Worm (Caenorhabditis elegans) whole organism, late embryonic: ENCODE results near the gene lim-6.

ENCODE experiments used
- F13H6.1 ChIP-seq: sonication (generic microtip); optimal IDR thresholded peaks from 2 replicates; lab custom pipeline; 2016; ENCODE audit warnings: missing genetic modification characterization, missing compliant biosample characterization
- hlh-30 ChIP-seq: sonication (generic microtip); optimal IDR thresholded peaks from 2 replicates; lab custom pipeline; 2017; ENCODE audit warnings: antibody characterized with exemption, missing genetic modification characterization, missing compliant biosample characterization; ENCODE audit not compliant: insufficient read depth
- hlh-6 ChIP-seq: sonication (generic microtip); optimal IDR thresholded peaks from 2 replicates; lab custom pipeline; 2016; ENCODE audit warnings: missing genotype, missing genetic modification characterization, missing compliant biosample characterization
- nhr-11 ChIP-seq: fragments of 150-350 bp; optimal IDR thresholded peaks from 2 replicates; lab custom pipeline; 2014; ENCODE audit warnings: missing biosample characterization, missing genetic modification characterization
- pat-9 ChIP-seq: fragments of 200-800 bp; sonication (Bioruptor generic); optimal IDR thresholded peaks from 2 replicates; lab custom pipeline; 2018; ENCODE audit warnings: mild to moderate bottlenecking, missing genetic modification characterization, moderate library complexity, missing compliant biosample characterization
- pha-2 ChIP-seq: sonication (generic microtip); optimal IDR thresholded peaks from 2 replicates; lab custom pipeline; 2017; ENCODE audit warnings: mild to moderate bottlenecking, missing genetic modification characterization, missing compliant biosample characterization
- ref-2 ChIP-seq: sonication (generic microtip); optimal IDR thresholded peaks from 2 replicates; lab custom pipeline; 2016; ENCODE audit warnings: missing genetic modification characterization, missing compliant biosample characterization
- unc-3 ChIP-seq, 2 experiments: fragments of 200-800 bp in 1 of 2; sonication (Bioruptor generic) in 1 of 2; sonication (generic microtip) in 1 of 2; conservative IDR thresholded peaks in 1 of 2; optimal IDR thresholded peaks in 1 of 2; 2 replicates each; pipeline versions ENCODE4 v1.3.6 to Lab custom; 2016 to 2022; ENCODE audit warnings: missing compliant biosample characterization in 2 of 2, missing genetic modification characterization in 2 of 2, missing genetic modification reagents in 1 of 2

DNA sequence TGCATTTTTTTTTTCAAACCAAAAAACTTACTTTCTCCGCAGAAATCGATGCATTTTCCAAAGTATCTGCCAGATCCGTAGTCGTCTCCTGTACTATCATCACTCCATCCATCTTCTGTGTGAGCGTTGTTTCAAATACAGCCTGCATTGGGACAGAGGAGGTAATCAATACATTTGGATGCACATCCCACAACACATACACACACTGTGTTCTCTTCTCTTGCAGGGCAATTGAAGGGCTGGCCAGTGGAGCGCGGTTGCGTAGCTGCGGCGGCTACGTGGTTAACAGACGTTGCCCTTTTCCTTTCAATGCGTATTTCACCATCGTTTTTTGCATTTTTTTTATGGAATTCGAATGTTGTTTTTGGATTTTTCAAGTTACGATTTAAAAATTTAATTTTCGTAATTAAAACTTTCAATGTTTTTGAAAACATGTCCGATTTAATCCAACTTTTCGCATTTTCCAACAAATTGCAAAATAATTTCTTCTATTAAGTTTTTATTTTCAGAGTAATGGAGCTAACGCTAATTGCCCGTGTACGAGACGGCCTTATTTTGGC lies 37.1 kb upstream of the lim-6 start, which contains the start of the genes stau-1 and sec-22:
- TF ChIP-seq hlh-6 (tag; lab: Kevin White, UChicago) (no peak), hlh-30 (tag; lab: Kevin White, UChicago) (no peak), ref-2 (no peak), F13H6.1 (tag; lab: Kevin White, UChicago) (no peak), nhr-11 (no peak), pat-9 (tag; lab: Kevin White, UChicago) (no peak), unc-3 (GFP tag; conservative IDR thresholded peaks at IDR 0.05; lab: Robert Waterston, UW) (no peak), unc-3 (tag; optimal IDR thresholded peaks at IDR 0.05; lab: Kevin White, UChicago) (no peak), pha-2 (no peak)
